Fruit fly (Drosophila melanogaster) whole organism, prepupa: ENCODE measurements around the gene Sar1.

Experiments
- Blimp-1 ChIP-seq: fragments of 200-800 bp; sonication (Bioruptor generic); optimal IDR thresholded peaks from 3 replicates; lab custom pipeline; 2017; ENCODE audit warnings: missing biosample characterization, missing genetic modification characterization, mild to moderate bottlenecking, moderate library complexity, missing genetic modification reagents
- CG10669 ChIP-seq: fragments of 200-800 bp; sonication (Bioruptor generic); optimal IDR thresholded peaks from 3 replicates; lab custom pipeline; 2018; ENCODE audit warnings: missing biosample characterization, mild to moderate bottlenecking, missing genetic modification characterization, moderate library complexity
- CG11762 ChIP-seq: fragments of 200-800 bp; sonication (Bioruptor generic); optimal IDR thresholded peaks from 3 replicates; lab custom pipeline; 2016; ENCODE audit warnings: missing biosample characterization, missing genetic modification characterization; ENCODE audit not compliant: insufficient read depth
- CG11902 ChIP-seq: fragments of 200-800 bp; sonication (Bioruptor generic); optimal IDR thresholded peaks from 3 replicates; lab custom pipeline; 2016; ENCODE audit warnings: missing biosample characterization, missing genetic modification characterization
- CG1621 ChIP-seq: fragments of 200-800 bp; sonication (Bioruptor generic); optimal IDR thresholded peaks from 3 replicates; lab custom pipeline; 2018; ENCODE audit warnings: missing biosample characterization, mild to moderate bottlenecking, missing genetic modification characterization
- CG16779 ChIP-seq: fragments of 200-800 bp; sonication (Bioruptor generic); optimal IDR thresholded peaks from 3 replicates; lab custom pipeline; 2017; ENCODE audit warnings: missing biosample characterization, mild to moderate bottlenecking, missing genetic modification characterization
- CG32006 ChIP-seq: fragments of 200-800 bp; sonication (Bioruptor generic); optimal IDR thresholded peaks from 3 replicates; lab custom pipeline; 2017; ENCODE audit warnings: missing biosample characterization, mild to moderate bottlenecking, missing genetic modification characterization
- CG34406 ChIP-seq: fragments of 200-800 bp; sonication (Bioruptor generic); optimal IDR thresholded peaks from 3 replicates; lab custom pipeline; 2016; ENCODE audit warnings: missing biosample characterization, missing genetic modification characterization
- CG3919 ChIP-seq: fragments of 200-800 bp; sonication (Bioruptor generic); optimal IDR thresholded peaks from 3 replicates; lab custom pipeline; 2016; ENCODE audit warnings: missing biosample characterization, missing genetic modification characterization
- CG4318 ChIP-seq: fragments of 200-800 bp; sonication (Bioruptor generic); optimal IDR thresholded peaks from 3 replicates; lab custom pipeline; 2017; ENCODE audit warnings: missing biosample characterization, mild to moderate bottlenecking, missing genetic modification characterization
- CG6792 ChIP-seq: fragments of 200-800 bp; sonication (Bioruptor generic); optimal IDR thresholded peaks from 3 replicates; lab custom pipeline; 2016; ENCODE audit warnings: missing biosample characterization, missing genetic modification characterization
- CG6854 ChIP-seq: fragments of 200-800 bp; sonication (Bioruptor generic); optimal IDR thresholded peaks from 2 replicates; lab custom pipeline; 2017; ENCODE audit warnings: missing biosample characterization, mild to moderate bottlenecking, missing genetic modification characterization
- CG7368 ChIP-seq: fragments of 200-800 bp; sonication (Bioruptor generic); optimal IDR thresholded peaks from 3 replicates; lab custom pipeline; 2016; ENCODE audit warnings: missing biosample characterization, missing genetic modification characterization
- CG9139 ChIP-seq: fragments of 200-800 bp; sonication (Bioruptor generic); optimal IDR thresholded peaks from 3 replicates; lab custom pipeline; 2017; ENCODE audit warnings: missing biosample characterization, mild to moderate bottlenecking, missing genetic modification characterization
- Ets96B ChIP-seq: fragments of 200-800 bp; optimal IDR thresholded peaks from 2 replicates; lab custom pipeline; 2019; ENCODE audit warnings: missing biosample characterization, mild to moderate bottlenecking, missing genetic modification characterization, moderate library complexity
- Gug ChIP-seq: fragments of 200-800 bp; sonication (Bioruptor generic); IDR thresholded peaks from 2 replicates; pipeline ENCODE4 v1.3.6; 2022; ENCODE audit warnings: missing biosample characterization, missing genetic modification characterization
- Hr38 ChIP-seq: sonication (Bioruptor generic); optimal IDR thresholded peaks from 2 replicates; lab custom pipeline; 2016; ENCODE audit warnings: missing biosample characterization, missing genetic modification characterization
- Lpt ChIP-seq: fragments of 200-800 bp; sonication (Bioruptor generic); optimal IDR thresholded peaks from 3 replicates; lab custom pipeline; 2016; ENCODE audit warnings: missing biosample characterization, missing genetic modification characterization
- Met ChIP-seq: fragments of 200-800 bp; sonication (Bioruptor generic); optimal IDR thresholded peaks from 3 replicates; lab custom pipeline; 2016; ENCODE audit warnings: missing biosample characterization, missing genetic modification characterization
- OdsH ChIP-seq: fragments of 200-800 bp; sonication (Bioruptor generic); optimal IDR thresholded peaks from 3 replicates; lab custom pipeline; 2016; ENCODE audit warnings: missing biosample characterization, missing genetic modification characterization
- Smox ChIP-seq: fragments of 200-800 bp; sonication (Bioruptor generic); optimal IDR thresholded peaks from 3 replicates; lab custom pipeline; 2016; ENCODE audit warnings: missing biosample characterization, missing genetic modification characterization
- Sox102F ChIP-seq: fragments of 200-800 bp; sonication (Bioruptor generic); optimal IDR thresholded peaks from 2 replicates; lab custom pipeline; 2016; ENCODE audit warnings: missing biosample characterization, mild to moderate bottlenecking, missing genetic modification characterization
- Sox14 ChIP-seq: fragments of 200-800 bp; sonication (Bioruptor generic); optimal IDR thresholded peaks from 3 replicates; lab custom pipeline; 2016; ENCODE audit warnings: missing biosample characterization, missing genetic modification characterization
- Sox15 ChIP-seq: fragments of 200-800 bp; sonication (Bioruptor generic); optimal IDR thresholded peaks from 3 replicates; lab custom pipeline; 2016; ENCODE audit warnings: missing biosample characterization, missing genetic modification characterization
- achi ChIP-seq: fragments of 200-800 bp; sonication (Bioruptor generic); optimal IDR thresholded peaks from 3 replicates; lab custom pipeline; 2016; ENCODE audit warnings: missing biosample characterization, missing genetic modification characterization
- dac ChIP-seq: fragments of 200-800 bp; sonication (Bioruptor generic); optimal IDR thresholded peaks from 2 replicates; lab custom pipeline; 2017; ENCODE audit warnings: missing biosample characterization, mild to moderate bottlenecking, missing genetic modification characterization
- dsx ChIP-seq: fragments of 200-800 bp; optimal IDR thresholded peaks from 3 replicates; lab custom pipeline; 2019; ENCODE audit warnings: missing biosample characterization, mild to moderate bottlenecking, missing genetic modification characterization, moderate library complexity; ENCODE audit not compliant: poor library complexity, severe bottlenecking
- esn ChIP-seq: fragments of 200-800 bp; sonication (Bioruptor generic); optimal IDR thresholded peaks from 2 replicates; lab custom pipeline; 2016; ENCODE audit warnings: missing biosample characterization, mild to moderate bottlenecking, missing genetic modification characterization, moderate library complexity
- fd59A ChIP-seq: fragments of 200-800 bp; sonication (Bioruptor generic); optimal IDR thresholded peaks from 2 replicates; lab custom pipeline; 2017; ENCODE audit warnings: missing biosample characterization, mild to moderate bottlenecking, missing genetic modification characterization, missing genetic modification reagents
- fd85E ChIP-seq: fragments of 200-800 bp; sonication (Bioruptor generic); optimal IDR thresholded peaks from 3 replicates; lab custom pipeline; 2016; ENCODE audit warnings: missing biosample characterization, missing genetic modification characterization
- lz ChIP-seq: fragments of 200-800 bp; sonication (Bioruptor generic); optimal IDR thresholded peaks from 3 replicates; lab custom pipeline; 2016; ENCODE audit warnings: missing biosample characterization, missing genetic modification characterization
- net ChIP-seq: fragments of 200-800 bp; sonication (Bioruptor generic); optimal IDR thresholded peaks from 3 replicates; lab custom pipeline; 2016; ENCODE audit warnings: missing biosample characterization, missing genetic modification characterization
- pdm3 ChIP-seq: fragments of 200-800 bp; sonication (Bioruptor generic); optimal IDR thresholded peaks from 3 replicates; lab custom pipeline; 2016; ENCODE audit warnings: missing biosample characterization, missing genetic modification characterization
- spab ChIP-seq: fragments of 200-800 bp; sonication (Bioruptor generic); optimal IDR thresholded peaks from 2 replicates; lab custom pipeline; 2017; ENCODE audit warnings: missing biosample characterization, mild to moderate bottlenecking, missing genetic modification characterization, missing genetic modification reagents
- ss ChIP-seq, 2 experiments: fragments of 200-800 bp; sonication (Bioruptor generic); optimal IDR thresholded peaks; 2 replicates in 1 of 2; 3 replicates in 1 of 2; lab custom pipeline; 2017 to 2018; ENCODE audit warnings: mild to moderate bottlenecking in 2 of 2, missing biosample characterization in 2 of 2, missing genetic modification characterization in 2 of 2, moderate library complexity in 1 of 2
- vri ChIP-seq: fragments of 200-800 bp; sonication (Bioruptor generic); optimal IDR thresholded peaks from 3 replicates; lab custom pipeline; 2016; ENCODE audit warnings: missing biosample characterization, mild to moderate bottlenecking, missing genetic modification characterization

Gene Sar1

dm6 chr3R:22368777-22369214 is 12.3 kb downstream of the Sar1 start (continued):
- no peak for TF ChIP-seq CG6854
- peak; percentile 2 for TF ChIP-seq CG11902 (GFP tag; lab: Kevin White, UChicago)
- no peak for TF ChIP-seq dac (GFP tag; lab: Kevin White, UChicago)
- TF ChIP-seq esn (GFP tag; lab: Kevin White, UChicago), result peak; percentile 75
- peak; percentile 66 for TF ChIP-seq Met (GFP tag; lab: Kevin White, UChicago)
- peak; percentile 13 for TF ChIP-seq CG11762 (GFP tag; lab: Kevin White, UChicago)
- peak; percentile 64 for TF ChIP-seq net (GFP tag; lab: Kevin White, UChicago)
- TF ChIP-seq, all 60 proteins: peak for 43

dm6 chr3R:22372535-22372934 is 16.1 kb downstream of the Sar1 start, which contains the start of gene CG7069:
Gene CG7069 (plus strand): TSS chr3R:22372835.
- TF ChIP-seq lz (GFP tag; lab: Kevin White, UChicago) (no peak), dac (GFP tag; lab: Kevin White, UChicago) (no peak), CG11902 (GFP tag; lab: Kevin White, UChicago) (no peak), OdsH (no peak), ss (GFP tag; optimal IDR thresholded peaks at IDR 0.05; lab: Kevin White, UChicago) (no peak), CG7368 (GFP tag; lab: Kevin White, UChicago) (no peak), CG4318 (GFP tag; lab: Kevin White, UChicago) (no peak), Sox15 (no peak), fd85E (GFP tag; lab: Kevin White, UChicago) (no peak), Gug (GFP tag; lab: Robert Waterston, UW) (no peak), Sox102F (no peak), Smox (GFP tag; lab: Kevin White, UChicago) (no peak), Met (GFP tag; lab: Kevin White, UChicago) (no peak), CG32006 (no peak), pdm3 (GFP tag; lab: Kevin White, UChicago) (no peak), vri (GFP tag; lab: Kevin White, UChicago) (no peak), CG10669 (GFP tag; lab: Kevin White, UChicago) (no peak), Lpt (GFP tag; lab: Kevin White, UChicago) (no peak), CG9139 (GFP tag; lab: Kevin White, UChicago) (no peak), Blimp-1 (GFP tag; lab: Kevin White, UChicago) (no peak)

DNA sequence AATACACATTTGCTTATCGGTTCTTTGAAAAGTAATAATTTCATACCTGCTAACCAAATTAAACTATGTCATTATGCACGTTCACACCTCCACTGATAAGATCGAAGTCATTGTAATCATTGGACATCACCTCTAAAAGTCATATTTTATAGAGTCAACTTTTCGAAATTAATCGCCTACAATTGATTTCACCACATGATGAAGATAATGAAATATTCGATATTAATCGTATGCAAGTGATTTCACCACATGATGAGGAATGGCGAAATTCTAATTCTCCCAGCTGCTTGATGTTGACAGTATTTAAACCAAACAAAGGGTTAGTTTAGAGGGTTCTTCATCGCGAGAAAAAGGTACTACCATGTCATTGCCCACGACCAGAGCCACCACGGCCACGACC is 19.2 kb downstream of the Sar1 start, which contains the start of gene CG18596:
TSS of gene CG18596 (plus strand) at position 250 of the 400 bp plus-strand sequence.
- TF ChIP-seq pdm3 (GFP tag; lab: Kevin White, UChicago), result no peak
- TF ChIP-seq Ets96B (tag; lab: Kevin White, UChicago), result no peak
- no peak for TF ChIP-seq Hr38 (GFP tag; lab: Kevin White, UChicago)
- no peak for TF ChIP-seq CG16779 (tag; lab: Kevin White, UChicago)
- TF ChIP-seq CG3919, result no peak
- no peak for TF ChIP-seq vri (GFP tag; lab: Kevin White, UChicago)
- no peak for TF ChIP-seq CG34406 (GFP tag; lab: Kevin White, UChicago)
- TF ChIP-seq CG9139 (GFP tag; lab: Kevin White, UChicago), result no peak
- TF ChIP-seq CG6792, result no peak
- no peak for TF ChIP-seq dsx
- no peak for TF ChIP-seq CG32006
- no peak for TF ChIP-seq CG1621 (tag; lab: Kevin White, UChicago)
- TF ChIP-seq CG11902 (GFP tag; lab: Kevin White, UChicago), result no peak
- no peak for TF ChIP-seq CG10669 (GFP tag; lab: Kevin White, UChicago)
- TF ChIP-seq Sox14 (GFP tag; lab: Kevin White, UChicago), result no peak
- TF ChIP-seq fd59A (GFP tag; lab: Kevin White, UChicago), result no peak
- TF ChIP-seq Met (GFP tag; lab: Kevin White, UChicago), result no peak
- no peak for TF ChIP-seq spab
- no peak for TF ChIP-seq achi (GFP tag; lab: Kevin White, UChicago)
- TF ChIP-seq, all 60 proteins: peak for 0
